Worm (Caenorhabditis elegans): Measurements from ENCODE around the gene hpo-34.

DNA sequence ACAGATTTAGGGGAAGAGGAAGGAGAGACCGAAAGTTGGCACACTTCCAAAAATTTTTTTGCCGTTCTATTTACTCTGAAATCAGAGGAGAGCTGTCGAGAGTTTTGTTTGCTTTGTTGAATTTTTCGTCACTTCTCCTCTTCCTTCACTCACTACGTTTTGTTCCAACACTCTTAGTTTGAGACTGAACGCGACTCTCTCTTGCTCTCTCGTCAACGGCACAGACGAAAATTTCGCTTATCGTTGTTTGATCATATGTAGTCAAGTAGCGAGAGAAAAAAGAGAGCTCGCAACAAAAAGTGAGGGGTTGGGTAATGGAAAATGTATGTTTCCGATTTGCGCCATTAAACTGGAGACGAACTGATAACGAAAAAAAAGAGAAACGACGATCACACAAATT, 36.2 kb downstream of the hpo-34 start:
- no peak for TF ChIP-seq aptf-2 (GFP tag; conservative IDR thresholded peaks at IDR 0.05)
- TF ChIP-seq hsf-1 (GFP tag; IDR thresholded peaks at IDR 0.05) = no peak

All from whole organism, young adult.